Fruit fly (Drosophila melanogaster): ENCODE results near the gene tld.

DNA sequence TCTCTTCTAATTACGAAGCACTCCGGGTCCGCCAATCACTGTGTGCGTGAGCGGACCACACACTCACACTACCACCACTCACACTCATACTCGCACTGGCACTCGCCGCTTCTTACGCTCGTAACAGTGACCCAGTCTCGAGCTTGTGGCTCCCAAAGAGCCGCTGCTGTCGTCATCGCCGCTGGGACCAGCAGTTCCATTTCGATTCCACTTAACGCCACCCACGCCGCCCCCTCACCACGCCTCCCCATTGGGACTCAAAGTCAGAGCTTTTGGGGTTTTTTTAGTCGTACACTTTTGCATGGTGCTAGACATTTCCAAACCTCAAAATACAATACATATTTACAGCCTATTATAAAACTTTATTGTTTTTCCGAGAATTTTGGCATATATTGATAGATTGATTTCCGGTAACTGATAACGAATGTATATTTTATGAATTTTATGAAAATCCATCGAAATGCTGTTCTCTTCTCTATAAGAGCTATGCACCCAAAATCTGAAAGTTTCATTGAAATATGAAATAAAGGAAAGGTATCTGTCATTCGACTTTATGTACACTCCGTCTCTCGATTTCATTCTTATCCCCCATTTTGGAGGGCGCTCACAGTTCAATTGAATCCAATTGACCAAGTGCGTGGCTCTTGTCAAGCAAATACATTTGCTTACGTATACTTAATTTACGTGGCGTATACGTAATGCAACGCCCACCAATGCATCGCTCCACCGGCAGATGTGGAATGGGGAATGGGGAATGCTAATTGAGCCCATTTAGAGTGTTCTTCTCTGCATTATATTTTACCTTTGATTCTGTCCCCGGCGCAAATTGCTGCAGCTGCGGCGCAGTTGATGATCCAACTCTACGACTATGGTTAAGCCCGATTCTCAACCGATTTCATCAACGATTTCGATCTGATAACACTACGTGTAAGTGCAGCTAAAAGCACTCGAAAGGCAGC, 22.0 kb downstream of the tld start, which contains the start of gene CG42331:
- peak; percentile 47 for TF ChIP-seq ERR (GFP tag; optimal IDR thresholded peaks at IDR 0.05)
- TF ChIP-seq CG30020 (tag; optimal IDR thresholded peaks at IDR 0.05) = no peak
- TF ChIP-seq tup (GFP tag; optimal IDR thresholded peaks at IDR 0.05) = no peak
- TF ChIP-seq Ssrp (tag; optimal IDR thresholded peaks at IDR 0.05) = peak; percentile 51
- TF ChIP-seq Hmx (GFP tag; optimal IDR thresholded peaks at IDR 0.05) = no peak

Data from whole organism, embryonic.